Fruit fly (Drosophila melanogaster) whole organism, embryonic: ENCODE data around the gene CG4629.

Source experiments
- CG10147 ChIP-seq: fragments of 200-800 bp; sonication (Bioruptor generic); optimal IDR thresholded peaks from 2 replicates; lab custom pipeline; 2019; ENCODE audit warnings: missing biosample characterization, mild to moderate bottlenecking, missing genetic modification characterization, moderate library complexity
- CG11456 ChIP-seq: fragments of 200-800 bp; sonication (Bioruptor generic); IDR thresholded peaks from 3 replicates; pipeline ENCODE4 v1.3.6; 2022; ENCODE audit warnings: missing biosample characterization, missing genetic modification characterization
- CG12071 ChIP-seq: fragments of 200-800 bp; sonication (Bioruptor generic); optimal IDR thresholded peaks from 3 replicates; lab custom pipeline; 2018; ENCODE audit warnings: missing biosample characterization, mild to moderate bottlenecking, missing genetic modification characterization
- CG12236 ChIP-seq: fragments of 200-800 bp; sonication (Bioruptor generic); optimal IDR thresholded peaks from 2 replicates; lab custom pipeline; 2016; ENCODE audit warnings: missing biosample characterization, missing genetic modification characterization
- CG1233 ChIP-seq: fragments of 200-800 bp; sonication (Bioruptor generic); optimal IDR thresholded peaks from 4 replicates; lab custom pipeline; 2018; ENCODE audit warnings: missing biosample characterization, mild to moderate bottlenecking, missing genetic modification characterization
- CG13424 ChIP-seq: fragments of 200-800 bp; sonication (Bioruptor generic); optimal IDR thresholded peaks from 2 replicates; lab custom pipeline; 2019; ENCODE audit warnings: missing biosample characterization, mild to moderate bottlenecking, missing genetic modification characterization, moderate library complexity
- CG15696 ChIP-seq: fragments of 200-800 bp; sonication (Bioruptor generic); optimal IDR thresholded peaks from 2 replicates; lab custom pipeline; 2019; ENCODE audit warnings: missing biosample characterization, mild to moderate bottlenecking, missing genetic modification characterization, moderate library complexity
- CG16815 ChIP-seq: fragments of 200-800 bp; sonication (Bioruptor generic); optimal IDR thresholded peaks from 3 replicates; lab custom pipeline; 2017; ENCODE audit warnings: missing biosample characterization, mild to moderate bottlenecking, missing genetic modification characterization
- CG16863 ChIP-seq: fragments of 200-800 bp; sonication (Bioruptor generic); optimal IDR thresholded peaks from 3 replicates; lab custom pipeline; 2016; ENCODE audit warnings: missing biosample characterization, missing genetic modification characterization
- CG17912 ChIP-seq: fragments of 200-800 bp; sonication (Bioruptor generic); optimal IDR thresholded peaks from 2 replicates; lab custom pipeline; 2018; ENCODE audit warnings: missing biosample characterization, mild to moderate bottlenecking, missing genetic modification characterization
- CG18764 ChIP-seq: fragments of 200-800 bp; sonication (Bioruptor generic); optimal IDR thresholded peaks from 3 replicates; lab custom pipeline; 2016; ENCODE audit warnings: missing biosample characterization, missing genetic modification characterization
- CG31224 ChIP-seq: fragments of 200-800 bp; sonication (Bioruptor generic); IDR thresholded peaks from 2 replicates; pipeline ENCODE4 v1.3.6; 2022; ENCODE audit warnings: missing biosample characterization, missing genetic modification characterization
- CG33213 ChIP-seq: fragments of 200-800 bp; sonication (Bioruptor generic); optimal IDR thresholded peaks from 3 replicates; lab custom pipeline; 2016; ENCODE audit warnings: missing biosample characterization, missing genetic modification characterization
- CG3847 ChIP-seq: fragments of 200-800 bp; sonication (Bioruptor generic); IDR thresholded peaks from 2 replicates; pipeline ENCODE4 v1.3.6; 2022; ENCODE audit warnings: missing biosample characterization, missing genetic modification characterization
- CG4424 ChIP-seq: fragments of 200-800 bp; sonication (Bioruptor generic); optimal IDR thresholded peaks from 3 replicates; lab custom pipeline; 2016; ENCODE audit warnings: missing biosample characterization, missing genetic modification characterization
- CG4820 ChIP-seq: fragments of 200-800 bp; sonication (Bioruptor generic); optimal IDR thresholded peaks from 3 replicates; lab custom pipeline; 2016; ENCODE audit warnings: missing biosample characterization, missing genetic modification characterization
- CG4854 ChIP-seq: fragments of 200-800 bp; sonication (Bioruptor generic); optimal IDR thresholded peaks from 2 replicates; lab custom pipeline; 2016; ENCODE audit warnings: missing biosample characterization, missing genetic modification characterization, inconsistent platforms
- CG6765 ChIP-seq: fragments of 200-800 bp; sonication (Bioruptor generic); optimal IDR thresholded peaks from 3 replicates; lab custom pipeline; 2017; ENCODE audit warnings: missing biosample characterization, mild to moderate bottlenecking, missing genetic modification characterization
- CG7745 ChIP-seq: fragments of 200-800 bp; sonication (Bioruptor generic); optimal IDR thresholded peaks from 2 replicates; lab custom pipeline; 2018; ENCODE audit warnings: missing biosample characterization, mild to moderate bottlenecking, missing genetic modification characterization, moderate library complexity
- CG7928 ChIP-seq: fragments of 200-800 bp; sonication (Bioruptor generic); optimal IDR thresholded peaks from 2 replicates; lab custom pipeline; 2017; ENCODE audit warnings: missing biosample characterization, mild to moderate bottlenecking, missing genetic modification characterization
- CG8089 ChIP-seq: fragments of 200-800 bp; sonication (Bioruptor generic); optimal IDR thresholded peaks from 3 replicates; lab custom pipeline; 2016; ENCODE audit warnings: missing biosample characterization, missing genetic modification characterization
- CG8944 ChIP-seq: fragments of 200-800 bp; sonication (Bioruptor generic); optimal IDR thresholded peaks from 3 replicates; lab custom pipeline; 2016; ENCODE audit warnings: missing biosample characterization, missing genetic modification characterization
- CG9609 ChIP-seq: fragments of 200-800 bp; sonication (Bioruptor generic); optimal IDR thresholded peaks from 3 replicates; lab custom pipeline; 2016; ENCODE audit warnings: missing biosample characterization, missing genetic modification characterization
- Dip3 ChIP-seq: fragments of 200-800 bp; sonication (Bioruptor generic); optimal IDR thresholded peaks from 3 replicates; lab custom pipeline; 2016; ENCODE audit warnings: missing biosample characterization, missing genetic modification characterization
- Dref ChIP-seq: fragments of 200-800 bp; sonication (Bioruptor generic); IDR thresholded peaks from 2 replicates; pipeline ENCODE4 v1.3.6; 2022; ENCODE audit warnings: missing biosample characterization, missing genetic modification characterization
- Nf-YC ChIP-seq: fragments of 200-800 bp; optimal IDR thresholded peaks from 3 replicates; lab custom pipeline; 2019; ENCODE audit warnings: missing biosample characterization, mild to moderate bottlenecking, missing genetic modification characterization, moderate library complexity
- Rx ChIP-seq: fragments of 200-800 bp; sonication (Bioruptor generic); IDR thresholded peaks from 2 replicates; pipeline ENCODE4 v1.3.6; 2022; ENCODE audit warnings: missing biosample characterization, missing genetic modification characterization
- Scr ChIP-seq: fragments of 200-800 bp; sonication (Bioruptor generic); IDR thresholded peaks from 2 replicates; pipeline ENCODE4 v1.3.6; 2022; ENCODE audit warnings: missing biosample characterization, missing genetic modification characterization; ENCODE audit not compliant: partially characterized antibody
- Ssrp ChIP-seq: fragments of 200-800 bp; sonication (Bioruptor generic); optimal IDR thresholded peaks from 2 replicates; lab custom pipeline; 2018; ENCODE audit warnings: missing biosample characterization, mild to moderate bottlenecking, missing genetic modification characterization, moderate library complexity
- az2 ChIP-seq: fragments of 200-800 bp; sonication (Bioruptor generic); optimal IDR thresholded peaks from 3 replicates; lab custom pipeline; 2016; ENCODE audit warnings: missing biosample characterization, missing genetic modification characterization
- bowl ChIP-seq: fragments of 200-800 bp; sonication (Bioruptor generic); IDR thresholded peaks from 2 replicates; pipeline ENCODE4 v1.3.6; 2022; ENCODE audit warnings: missing biosample characterization, missing genetic modification characterization
- bsh ChIP-seq, 2 experiments: fragments of 200-800 bp; sonication (Bioruptor generic); optimal IDR thresholded peaks; 2 replicates each; lab custom pipeline; 2017 to 2018; ENCODE audit warnings: mild to moderate bottlenecking in 2 of 2, missing biosample characterization in 2 of 2, missing genetic modification characterization in 2 of 2, moderate library complexity in 1 of 2
- corto ChIP-seq: fragments of 200-800 bp; sonication (Bioruptor generic); optimal IDR thresholded peaks from 2 replicates; lab custom pipeline; 2016; ENCODE audit warnings: missing biosample characterization, mild to moderate bottlenecking, missing genetic modification characterization, moderate library complexity
- dan ChIP-seq: fragments of 200-800 bp; sonication (Bioruptor generic); IDR thresholded peaks from 2 replicates; pipeline ENCODE4 v1.3.6; 2022; ENCODE audit warnings: missing biosample characterization, missing genetic modification characterization
- esg ChIP-seq: fragments of 200-800 bp; sonication (Bioruptor generic); conservative IDR thresholded peaks from 2 replicates; pipeline ENCODE4 v1.3.6; 2022; ENCODE audit warnings: missing biosample characterization, missing genetic modification characterization
- ftz-f1 ChIP-seq: fragments of 200-800 bp; sonication (Bioruptor generic); optimal IDR thresholded peaks from 2 replicates; lab custom pipeline; 2016; ENCODE audit warnings: missing biosample characterization, missing genetic modification characterization
- gem ChIP-seq: fragments of 200-800 bp; sonication (Bioruptor generic); optimal IDR thresholded peaks from 2 replicates; lab custom pipeline; 2019; ENCODE audit warnings: missing biosample characterization, mild to moderate bottlenecking, missing genetic modification characterization, moderate library complexity
- gsb-n ChIP-seq: fragments of 200-800 bp; sonication (Bioruptor generic); optimal IDR thresholded peaks from 3 replicates; lab custom pipeline; 2018; ENCODE audit warnings: missing biosample characterization, mild to moderate bottlenecking, missing genetic modification characterization
- hbn ChIP-seq: fragments of 200-800 bp; sonication (Bioruptor generic); IDR thresholded peaks from 2 replicates; pipeline ENCODE4 v1.3.6; 2022; ENCODE audit warnings: missing biosample characterization, missing genetic modification characterization; ENCODE audit not compliant: partially characterized antibody
- hkb ChIP-seq, 2 experiments: fragments of 200-800 bp in 1 of 2; fragments of >200 bp in 1 of 2; sonication (Bioruptor generic) in 1 of 2; IDR thresholded peaks in 1 of 2; optimal IDR thresholded peaks in 1 of 2; 2 replicates each; pipeline versions ENCODE4 v1.3.6 to Lab custom; 2017 to 2022; ENCODE audit warnings: missing biosample characterization in 1 of 2, missing genetic modification characterization in 1 of 2
- kni ChIP-seq: fragments of 200-800 bp; sonication (Bioruptor generic); optimal IDR thresholded peaks from 3 replicates; lab custom pipeline; 2017; ENCODE audit warnings: mild to moderate bottlenecking, missing biosample characterization, missing genetic modification reagents, missing genetic modification characterization
- lmd ChIP-seq: fragments of 200-800 bp; sonication (Bioruptor generic); IDR thresholded peaks from 2 replicates; pipeline ENCODE4 v1.3.6; 2022; ENCODE audit warnings: missing biosample characterization, missing genetic modification characterization
- org-1 ChIP-seq: fragments of 200-800 bp; sonication (Bioruptor generic); optimal IDR thresholded peaks from 2 replicates; lab custom pipeline; 2017; ENCODE audit warnings: missing biosample characterization, missing genetic modification characterization
- pros ChIP-seq: fragments of 200-800 bp; sonication (Bioruptor generic); optimal IDR thresholded peaks from 3 replicates; lab custom pipeline; 2019; ENCODE audit warnings: missing biosample characterization, mild to moderate bottlenecking, missing genetic modification characterization, moderate library complexity
- run ChIP-seq: fragments of 200-800 bp; sonication (Bioruptor generic); optimal IDR thresholded peaks from 3 replicates; lab custom pipeline; 2018; ENCODE audit warnings: missing biosample characterization, mild to moderate bottlenecking, missing genetic modification characterization
- scrt ChIP-seq: fragments of 200-800 bp; sonication (Bioruptor generic); optimal IDR thresholded peaks from 2 replicates; lab custom pipeline; 2018; ENCODE audit warnings: missing biosample characterization, mild to moderate bottlenecking, missing genetic modification characterization, moderate library complexity
- sd ChIP-seq: fragments of 200-800 bp; sonication (Bioruptor generic); optimal IDR thresholded peaks from 3 replicates; lab custom pipeline; 2018; ENCODE audit warnings: missing biosample characterization, mild to moderate bottlenecking, missing genetic modification characterization, moderate library complexity
- sna ChIP-seq: fragments of 200-800 bp; sonication (Bioruptor generic); IDR thresholded peaks from 2 replicates; pipeline ENCODE4 v1.3.6; 2022; ENCODE audit warnings: missing biosample characterization, missing genetic modification characterization; ENCODE audit not compliant: partially characterized antibody
- sr ChIP-seq: fragments of 200-800 bp; sonication (Bioruptor generic); IDR thresholded peaks from 3 replicates; pipeline ENCODE4 v1.3.6; 2022; ENCODE audit warnings: missing biosample characterization, missing genetic modification characterization
- tin ChIP-seq: fragments of 200-800 bp; sonication (Bioruptor generic); optimal IDR thresholded peaks from 3 replicates; lab custom pipeline; 2016; ENCODE audit warnings: missing biosample characterization, missing genetic modification characterization
- wek ChIP-seq: fragments of 200-800 bp; sonication (Bioruptor generic); optimal IDR thresholded peaks from 3 replicates; lab custom pipeline; 2018; ENCODE audit warnings: missing biosample characterization, mild to moderate bottlenecking, missing genetic modification characterization, moderate library complexity
- zfh1 ChIP-seq: fragments of 200-800 bp; sonication (Bioruptor generic); IDR thresholded peaks from 3 replicates; pipeline ENCODE4 v1.3.6; 2022; ENCODE audit warnings: missing biosample characterization, missing genetic modification characterization

CG4629 gene

dm6 chr2L:1048427-1048826, 53.9 kb downstream of the CG4629 start (continued):
- TF ChIP-seq CG9609 (GFP tag; lab: Kevin White, UChicago) (no peak), Ssrp (tag; lab: Kevin White, UChicago) (no peak), bsh (GFP tag; optimal IDR thresholded peaks at IDR 0.05; lab: Kevin White, UChicago) (no peak), CG33213 (GFP tag; lab: Kevin White, UChicago) (no peak), lmd (GFP tag; lab: Robert Waterston, UW) (0 out of 2 replicates have a peak, but pooled peaks have one; percentile 22), CG13424 (tag; lab: Kevin White, UChicago) (peak; percentile 25), az2 (GFP tag; lab: Kevin White, UChicago) (no peak), wek (GFP tag; lab: Kevin White, UChicago) (no peak), CG1233 (GFP tag; lab: Kevin White, UChicago) (no peak), Rx (GFP tag; lab: Robert Waterston, UW) (no peak), CG18764 (GFP tag; lab: Kevin White, UChicago) (no peak), bowl (GFP tag; lab: Robert Waterston, UW) (no peak), CG10147 (peak; percentile 48), Scr (GFP tag; lab: Robert Waterston, UW) (no peak), CG4820 (no peak), CG6765 (no peak), ftz-f1 (GFP tag; lab: Kevin White, UChicago) (no peak), CG16863 (no peak), CG7745 (tag; lab: Kevin White, UChicago) (no peak), dan (GFP tag; lab: Robert Waterston, UW) (no peak), sd (tag; lab: Kevin White, UChicago) (no peak), CG3847 (GFP tag; lab: Robert Waterston, UW) (no peak), CG4424 (GFP tag; lab: Kevin White, UChicago) (no peak), pros (GFP tag; lab: Kevin White, UChicago) (no peak), Dip3 (GFP tag; lab: Kevin White, UChicago) (no peak), tin (GFP tag; lab: Kevin White, UChicago) (no peak), sna (GFP tag; lab: Robert Waterston, UW) (no peak), esg (peak; percentile 40), CG12071 (GFP tag; lab: Kevin White, UChicago) (no peak), gem (tag; lab: Kevin White, UChicago) (peak; percentile 46), CG11456 (GFP tag; lab: Robert Waterston, UW) (no peak), CG7928 (GFP tag; lab: Kevin White, UChicago) (no peak), gsb-n (tag; lab: Kevin White, UChicago) (no peak), Dref (GFP tag; lab: Robert Waterston, UW) (no peak), Nf-YC (tag; lab: Kevin White, UChicago) (no peak), zfh1 (GFP tag; lab: Robert Waterston, UW) (no peak), kni (GFP tag; lab: Kevin White, UChicago) (no peak), CG16815 (GFP tag; lab: Kevin White, UChicago) (no peak), CG15696 (tag; lab: Kevin White, UChicago) (no peak), run (tag; lab: Kevin White, UChicago) (no peak)
- TF ChIP-seq, all 482 proteins: peak for 54

dm6 chr2L:1047965-1048364, 54.3 kb downstream of the CG4629 start, which contains the start of gene IA-2:
Gene IA-2 (minus strand): TSS chr2L:1048053.
- no peak for TF ChIP-seq hkb (optimal IDR thresholded peaks at IDR 0.05; lab: Kevin White, UChicago)
- TF ChIP-seq hkb (GFP tag; IDR thresholded peaks at IDR 0.05; lab: Robert Waterston, UW), result no peak
- no peak for TF ChIP-seq CG17912
- no peak for TF ChIP-seq CG8089 (GFP tag; lab: Kevin White, UChicago)
- TF ChIP-seq CG8944 (GFP tag; lab: Kevin White, UChicago), result no peak
- TF ChIP-seq sr (GFP tag; lab: Robert Waterston, UW), result no peak
- TF ChIP-seq corto (GFP tag; lab: Kevin White, UChicago), result no peak
- TF ChIP-seq CG31224 (GFP tag; lab: Robert Waterston, UW), result no peak
- no peak for TF ChIP-seq org-1 (GFP tag; lab: Kevin White, UChicago)
- no peak for TF ChIP-seq tin (GFP tag; lab: Kevin White, UChicago)
- no peak for TF ChIP-seq hbn (GFP tag; lab: Robert Waterston, UW)
- TF ChIP-seq scrt (GFP tag; lab: Kevin White, UChicago), result peak; percentile 42
- no peak for TF ChIP-seq CG4854 (GFP tag; lab: Kevin White, UChicago)
- no peak for TF ChIP-seq CG12236
